ENCODE assay signal across 4 fruit fly cellular contexts in genomic region chrX:6866764-6867163, dm6.
TF ChIP-seq lines count a peak whose summit lies in the region.

No protein-coding gene starts in this region.

- TF ChIP-seq CTCF in whole organism, embryonic (GFP tag; optimal IDR thresholded peaks at IDR 0.05; lab: Kevin White, UChicago): no peak

TF ChIP-seq in whole organism, adult, 20 proteins besides CTCF, POLR2A, EP300 and RAD21:
- TF ChIP-seq CG5204 (GFP tag; optimal IDR thresholded peaks at IDR 0.05; lab: Kevin White, UChicago): peak; percentile 2
- TF ChIP-seq ovo (GFP tag; optimal IDR thresholded peaks at IDR 0.05; lab: Kevin White, UChicago): no peak

TF ChIP-seq in whole organism, embryonic, 481 proteins besides CTCF, POLR2A, EP300 and RAD21:
- TF ChIP-seq CG17912 (GFP tag; optimal IDR thresholded peaks at IDR 0.05; lab: Kevin White, UChicago) (no peak), ewg (GFP tag; optimal IDR thresholded peaks at IDR 0.05; lab: Kevin White, UChicago) (no peak), CG14014 (GFP tag; IDR thresholded peaks at IDR 0.05; lab: Robert Waterston, UW) (no peak), Xbp1 (GFP tag; optimal IDR thresholded peaks at IDR 0.05; lab: Kevin White, UChicago) (no peak), D19A (tag; optimal IDR thresholded peaks at IDR 0.05; lab: Kevin White, UChicago) (peak; percentile 71), pzg (GFP tag; optimal IDR thresholded peaks at IDR 0.05; lab: Kevin White, UChicago) (no peak), salm (tag; optimal IDR thresholded peaks at IDR 0.05; lab: Kevin White, UChicago) (no peak), CG6791 (GFP tag; IDR thresholded peaks at IDR 0.05; lab: Robert Waterston, UW; ENCODE audit: partially characterized antibody) (0 out of 3 replicates have a peak, but pooled peaks have one; percentile 20), CG12071 (GFP tag; optimal IDR thresholded peaks at IDR 0.05; lab: Kevin White, UChicago) (no peak), en (GFP tag; optimal IDR thresholded peaks at IDR 0.05; lab: Kevin White, UChicago) (no peak), CG6854 (GFP tag; optimal IDR thresholded peaks at IDR 0.05; lab: Kevin White, UChicago) (no peak), Med (GFP tag; lab: Kevin White, UChicago) (peak; percentile 35), Vsx1 (GFP tag; optimal IDR thresholded peaks at IDR 0.05; lab: Kevin White, UChicago) (peak; percentile 10), CG17829 (tag; optimal IDR thresholded peaks at IDR 0.05; lab: Kevin White, UChicago) (no peak), sqz (GFP tag; optimal IDR thresholded peaks at IDR 0.05; lab: Kevin White, UChicago) (peak; percentile 40), sens (GFP tag; lab: Kevin White, UChicago) (peak; percentile 63), CG31365 (tag; optimal IDR thresholded peaks at IDR 0.05; lab: Kevin White, UChicago) (no peak)

TF ChIP-seq in whole organism, prepupa, 60 proteins besides CTCF, POLR2A, EP300 and RAD21:
- TF ChIP-seq Smox (GFP tag; optimal IDR thresholded peaks at IDR 0.05; lab: Kevin White, UChicago): no peak
- TF ChIP-seq CG32006 (GFP tag; optimal IDR thresholded peaks at IDR 0.05; lab: Kevin White, UChicago): peak; percentile 6
- no peak for TF ChIP-seq dsx (GFP tag; optimal IDR thresholded peaks at IDR 0.05; lab: Kevin White, UChicago; ENCODE audit: poor library complexity, severe bottlenecking)
- no peak for TF ChIP-seq lz (GFP tag; optimal IDR thresholded peaks at IDR 0.05; lab: Kevin White, UChicago)
- TF ChIP-seq svp (GFP tag; lab: Kevin White, UChicago): peak; percentile 40
- TF ChIP-seq CG6276 (GFP tag; optimal IDR thresholded peaks at IDR 0.05; lab: Kevin White, UChicago): peak; percentile 2
- TF ChIP-seq Eip93F (GFP tag; optimal IDR thresholded peaks at IDR 0.05; lab: Kevin White, UChicago): no peak
- TF ChIP-seq acj6 (GFP tag; optimal IDR thresholded peaks at IDR 0.05; lab: Kevin White, UChicago): no peak
- peak; percentile 72 for TF ChIP-seq Eip78C (GFP tag; lab: Kevin White, UChicago)
- TF ChIP-seq Lpt (GFP tag; optimal IDR thresholded peaks at IDR 0.05; lab: Kevin White, UChicago): no peak
- TF ChIP-seq topi (GFP tag; optimal IDR thresholded peaks at IDR 0.05; lab: Kevin White, UChicago): peak; percentile 5
- no peak for TF ChIP-seq fd85E (GFP tag; optimal IDR thresholded peaks at IDR 0.05; lab: Kevin White, UChicago)
- peak; percentile 0 for TF ChIP-seq Sox14 (GFP tag; optimal IDR thresholded peaks at IDR 0.05; lab: Kevin White, UChicago)

TF ChIP-seq in whole organism, wandering third instar larva, 38 proteins besides CTCF, POLR2A, EP300 and RAD21:
- TF ChIP-seq brk (GFP tag; optimal IDR thresholded peaks at IDR 0.05; lab: Kevin White, UChicago) (no peak), woc (GFP tag; optimal IDR thresholded peaks at IDR 0.05; lab: Kevin White, UChicago) (peak; percentile 31), CrebA (GFP tag; optimal IDR thresholded peaks at IDR 0.05; lab: Kevin White, UChicago; ENCODE audit: borderline replicate concordance) (no peak), Vsx2 (GFP tag; optimal IDR thresholded peaks at IDR 0.05; lab: Kevin White, UChicago; ENCODE audit: partially characterized antibody) (peak; percentile 31), sv (GFP tag; optimal IDR thresholded peaks at IDR 0.05; lab: Kevin White, UChicago) (no peak), pan (optimal IDR thresholded peaks at IDR 0.05; lab: Kevin White, UChicago) (no peak)
TF ChIP-seq in whole organism, wandering third instar larva: peak in this region for 2.
